Fruit fly (Drosophila melanogaster): ENCODE results near the gene nrv3.

- TF ChIP-seq psq (optimal IDR thresholded peaks at IDR 0.05) (no peak), ttk (optimal IDR thresholded peaks at IDR 0.05) (no peak)
Measured at dm6 chr2L:21379790-21380349, at the start of gene nrv3.
